Worm (Caenorhabditis elegans) whole organism, mixed stage, embryonic: ENCODE results near the gene best-18.

Source experiments
- nhr-12 ChIP-seq: fragments of 150-350 bp; optimal IDR thresholded peaks from 2 replicates; lab custom pipeline; 2014; ENCODE audit warnings: missing biosample characterization, missing genetic modification characterization
- nhr-76 ChIP-seq: sonication (generic microtip); optimal IDR thresholded peaks from 2 replicates; lab custom pipeline; 2017; ENCODE audit warnings: missing biosample characterization, missing genetic modification characterization
- unc-39 ChIP-seq: fragments of 150-350 bp; optimal IDR thresholded peaks from 2 replicates; lab custom pipeline; 2014; ENCODE audit warnings: missing biosample characterization, missing genetic modification characterization
- ztf-11 ChIP-seq: fragments of 150-350 bp; optimal IDR thresholded peaks from 2 replicates; lab custom pipeline; 2014; ENCODE audit warnings: missing biosample characterization, missing genetic modification characterization

- TF ChIP-seq nhr-76 (tag; lab: Kevin White, UChicago) (no peak), ztf-11 (tag; lab: Kevin White, UChicago) (no peak), unc-39 (tag; lab: Kevin White, UChicago) (no peak), nhr-12 (tag; lab: Kevin White, UChicago) (no peak)
These were observed 49.5 kb downstream of the best-18 start, which contains the start of gene bbs-5 for ce11 chrIII:10261682-10262081.
